Fruit fly (Drosophila melanogaster) whole organism, embryonic: ENCODE results near the gene Cpr64Ad.

Source experiments
- Adf1 ChIP-seq: fragments of 200-800 bp; sonication (Bioruptor generic); IDR thresholded peaks from 2 replicates; pipeline ENCODE4 v1.3.6; 2022; ENCODE audit warnings: missing biosample characterization, missing genetic modification characterization
- CG11093 ChIP-seq: fragments of 200-800 bp; sonication (Bioruptor generic); IDR thresholded peaks from 3 replicates; pipeline ENCODE4 v1.3.6; 2022; ENCODE audit warnings: missing biosample characterization, missing genetic modification characterization
- CG11456 ChIP-seq: fragments of 200-800 bp; sonication (Bioruptor generic); IDR thresholded peaks from 3 replicates; pipeline ENCODE4 v1.3.6; 2022; ENCODE audit warnings: missing biosample characterization, missing genetic modification characterization
- CG12071 ChIP-seq: fragments of 200-800 bp; sonication (Bioruptor generic); optimal IDR thresholded peaks from 3 replicates; lab custom pipeline; 2018; ENCODE audit warnings: missing biosample characterization, mild to moderate bottlenecking, missing genetic modification characterization
- CG13287 ChIP-seq: fragments of 200-800 bp; sonication (Bioruptor generic); IDR thresholded peaks from 2 replicates; pipeline ENCODE4 v1.3.6; 2022; ENCODE audit warnings: missing biosample characterization, missing genetic modification characterization; ENCODE audit not compliant: partially characterized antibody
- CG15073 ChIP-seq: fragments of 200-800 bp; sonication (Bioruptor generic); optimal IDR thresholded peaks from 2 replicates; lab custom pipeline; 2016; ENCODE audit warnings: missing biosample characterization, missing genetic modification characterization
- CG16779 ChIP-seq: fragments of 200-800 bp; sonication (Bioruptor generic); IDR thresholded peaks from 2 replicates; pipeline ENCODE4 v1.3.6; 2022; ENCODE audit warnings: missing biosample characterization, missing genetic modification characterization
- CG18011 ChIP-seq: fragments of 200-800 bp; sonication (Bioruptor generic); optimal IDR thresholded peaks from 2 replicates; lab custom pipeline; 2017; ENCODE audit warnings: missing biosample characterization, missing genetic modification characterization, mild to moderate bottlenecking, moderate library complexity, missing genotype
- CG2199 ChIP-seq: fragments of 200-800 bp; sonication (Bioruptor generic); IDR thresholded peaks from 3 replicates; pipeline ENCODE4 v1.3.6; 2022; ENCODE audit warnings: missing biosample characterization, missing genetic modification characterization
- CG3407 ChIP-seq: fragments of 200-800 bp; sonication (Bioruptor generic); optimal IDR thresholded peaks from 2 replicates; lab custom pipeline; 2018; ENCODE audit warnings: missing biosample characterization, mild to moderate bottlenecking, missing genetic modification characterization
- CG34376 ChIP-seq: fragments of 200-800 bp; sonication (Bioruptor generic); optimal IDR thresholded peaks from 2 replicates; lab custom pipeline; 2018; ENCODE audit warnings: missing biosample characterization, mild to moderate bottlenecking, missing genetic modification characterization
- CG4282 ChIP-seq: fragments of 200-800 bp; sonication (Bioruptor generic); optimal IDR thresholded peaks from 2 replicates; lab custom pipeline; 2016; ENCODE audit warnings: missing biosample characterization, missing genetic modification characterization
- CG4404 ChIP-seq: fragments of 200-800 bp; sonication (Bioruptor generic); IDR thresholded peaks from 2 replicates; pipeline ENCODE4 v1.3.6; 2022; ENCODE audit warnings: missing biosample characterization, missing genetic modification characterization
- CG6175 ChIP-seq: fragments of 200-800 bp; sonication (Bioruptor generic); IDR thresholded peaks from 3 replicates; pipeline ENCODE4 v1.3.6; 2022; ENCODE audit warnings: missing biosample characterization, missing genetic modification characterization
- CkIIα-i1 ChIP-seq: fragments of 200-800 bp; sonication (Bioruptor generic); IDR thresholded peaks from 2 replicates; pipeline ENCODE4 v1.3.6; 2022; ENCODE audit warnings: missing biosample characterization, missing genetic modification characterization
- D19A ChIP-seq: fragments of 200-800 bp; optimal IDR thresholded peaks from 3 replicates; lab custom pipeline; 2019; ENCODE audit warnings: missing biosample characterization, mild to moderate bottlenecking, missing genetic modification characterization, moderate library complexity
- Dip2 ChIP-seq: fragments of 200-800 bp; sonication (Bioruptor generic); IDR thresholded peaks from 2 replicates; pipeline ENCODE4 v1.3.6; 2022; ENCODE audit warnings: missing biosample characterization, missing genetic modification characterization
- Doc2 ChIP-seq: fragments of 200-800 bp; sonication (Bioruptor generic); IDR thresholded peaks from 2 replicates; pipeline ENCODE4 v1.3.6; 2022; ENCODE audit warnings: missing biosample characterization, missing genetic modification characterization
- Dref ChIP-seq: fragments of 200-800 bp; sonication (Bioruptor generic); IDR thresholded peaks from 2 replicates; pipeline ENCODE4 v1.3.6; 2022; ENCODE audit warnings: missing biosample characterization, missing genetic modification characterization
- HmgD ChIP-seq: fragments of 200-800 bp; sonication (Bioruptor generic); optimal IDR thresholded peaks from 3 replicates; lab custom pipeline; 2016; ENCODE audit warnings: missing biosample characterization, missing genetic modification characterization
- Hr39 ChIP-seq: fragments of >200 bp; optimal IDR thresholded peaks from 2 replicates; lab custom pipeline; 2017
- Jarid2 ChIP-seq: fragments of 200-800 bp; sonication (Bioruptor generic); optimal IDR thresholded peaks from 3 replicates; lab custom pipeline; 2017; ENCODE audit warnings: mild to moderate bottlenecking, missing biosample characterization, missing genetic modification reagents, missing genetic modification characterization
- Kr ChIP-seq: fragments of 200-800 bp; sonication (Bioruptor generic); optimal IDR thresholded peaks from 2 replicates; lab custom pipeline; 2017; ENCODE audit warnings: missing biosample characterization, mild to moderate bottlenecking, missing genetic modification characterization
- Med ChIP-seq: fragments of 200-800 bp; sonication (Bioruptor generic); peaks from one replicate; lab custom pipeline; 2016; ENCODE audit warnings: missing biosample characterization, missing genetic modification characterization, mild to moderate bottlenecking, inconsistent platforms, moderate library complexity
- Mrtf ChIP-seq: fragments of 200-800 bp; sonication (Bioruptor generic); IDR thresholded peaks from 3 replicates; pipeline ENCODE4 v1.3.6; 2022; ENCODE audit warnings: missing biosample characterization, missing genetic modification characterization
- Pdp1 ChIP-seq, 2 experiments: fragments of 200-800 bp; sonication (Bioruptor generic); optimal IDR thresholded peaks; 3 replicates each; lab custom pipeline; 2016; ENCODE audit warnings: missing biosample characterization in 2 of 2, missing genetic modification characterization in 2 of 2, mild to moderate bottlenecking in 1 of 2, moderate library complexity in 1 of 2
- TFAM ChIP-seq: fragments of 200-800 bp; sonication (Bioruptor generic); optimal IDR thresholded peaks from 2 replicates; lab custom pipeline; 2017; ENCODE audit warnings: missing biosample characterization, missing genetic modification characterization, inconsistent platforms
- Trl ChIP-seq, 3 experiments: fragments of >200 bp in 2 of 3; fragments of 200-800 bp in 1 of 3; sonication (Bioruptor generic) in 1 of 3; optimal IDR thresholded peaks; 2 replicates in 1 of 3; 3 replicates in 2 of 3; lab custom pipeline; 2016 to 2017; ENCODE audit warnings: missing biosample characterization in 1 of 3, missing genetic modification characterization in 1 of 3
- Usf ChIP-seq: fragments of 200-800 bp; sonication (Bioruptor generic); optimal IDR thresholded peaks from 2 replicates; lab custom pipeline; 2017; ENCODE audit warnings: missing genotype, missing biosample characterization, missing genetic modification characterization
- Xbp1 ChIP-seq: fragments of 200-800 bp; sonication (Bioruptor generic); optimal IDR thresholded peaks from 3 replicates; lab custom pipeline; 2016; ENCODE audit warnings: missing biosample characterization, mild to moderate bottlenecking, missing genetic modification characterization
- YL-1 ChIP-seq: fragments of 200-800 bp; sonication (Bioruptor generic); optimal IDR thresholded peaks from 3 replicates; lab custom pipeline; 2017; ENCODE audit warnings: missing biosample characterization, mild to moderate bottlenecking, missing genetic modification characterization
- al ChIP-seq: fragments of 200-800 bp; sonication (Bioruptor generic); IDR thresholded peaks from 2 replicates; pipeline ENCODE4 v1.3.6; 2022; ENCODE audit warnings: missing biosample characterization, missing genetic modification characterization
- ci ChIP-seq: fragments of 200-800 bp; sonication (Bioruptor generic); IDR thresholded peaks from 3 replicates; pipeline ENCODE4 v1.3.6; 2022; ENCODE audit warnings: missing biosample characterization, missing genetic modification characterization
- crol ChIP-seq: fragments of 200-800 bp; sonication (Bioruptor generic); IDR thresholded peaks from 2 replicates; pipeline ENCODE4 v1.3.6; 2022; ENCODE audit warnings: missing biosample characterization, missing genetic modification characterization
- esg ChIP-seq: fragments of 200-800 bp; sonication (Bioruptor generic); conservative IDR thresholded peaks from 2 replicates; pipeline ENCODE4 v1.3.6; 2022; ENCODE audit warnings: missing biosample characterization, missing genetic modification characterization
- fd102C ChIP-seq: fragments of 200-800 bp; sonication (Bioruptor generic); optimal IDR thresholded peaks from 2 replicates; lab custom pipeline; 2018; ENCODE audit warnings: missing biosample characterization, mild to moderate bottlenecking, missing genetic modification characterization, moderate library complexity
- gfzf ChIP-seq: fragments of 200-800 bp; sonication (Bioruptor generic); optimal IDR thresholded peaks from 2 replicates; lab custom pipeline; 2016; ENCODE audit warnings: missing biosample characterization, mild to moderate bottlenecking, missing genetic modification characterization, moderate library complexity
- hbn ChIP-seq: fragments of 200-800 bp; sonication (Bioruptor generic); IDR thresholded peaks from 2 replicates; pipeline ENCODE4 v1.3.6; 2022; ENCODE audit warnings: missing biosample characterization, missing genetic modification characterization; ENCODE audit not compliant: partially characterized antibody
- kah ChIP-seq: fragments of 200-800 bp; sonication (Bioruptor generic); optimal IDR thresholded peaks from 2 replicates; lab custom pipeline; 2018; ENCODE audit warnings: missing biosample characterization, mild to moderate bottlenecking, missing genetic modification characterization
- klu ChIP-seq: fragments of 200-800 bp; sonication (Bioruptor generic); IDR thresholded peaks from 2 replicates; pipeline ENCODE4 v1.3.6; 2022; ENCODE audit warnings: missing biosample characterization, missing genetic modification characterization
- nmo ChIP-seq: fragments of 200-800 bp; sonication (Bioruptor generic); optimal IDR thresholded peaks from 2 replicates; lab custom pipeline; 2018; ENCODE audit warnings: missing biosample characterization, mild to moderate bottlenecking, missing genetic modification characterization, moderate library complexity
- onecut ChIP-seq: fragments of 200-800 bp; sonication (Bioruptor generic); IDR thresholded peaks from 2 replicates; pipeline ENCODE4 v1.3.6; 2022; ENCODE audit warnings: missing biosample characterization, missing genetic modification characterization
- p53 ChIP-seq: fragments of 200-800 bp; sonication (Bioruptor generic); optimal IDR thresholded peaks from 2 replicates; lab custom pipeline; 2016; ENCODE audit warnings: missing biosample characterization, missing genetic modification characterization
- pzg ChIP-seq: fragments of 200-800 bp; sonication (Bioruptor generic); optimal IDR thresholded peaks from 3 replicates; lab custom pipeline; 2018; ENCODE audit warnings: missing biosample characterization, mild to moderate bottlenecking, missing genetic modification characterization, moderate library complexity
- ranshi ChIP-seq: fragments of 200-800 bp; sonication (Bioruptor generic); IDR thresholded peaks from 2 replicates; pipeline ENCODE4 v1.3.6; 2022; ENCODE audit warnings: missing biosample characterization, missing genetic modification characterization
- run ChIP-seq: fragments of 200-800 bp; sonication (Bioruptor generic); optimal IDR thresholded peaks from 3 replicates; lab custom pipeline; 2018; ENCODE audit warnings: missing biosample characterization, mild to moderate bottlenecking, missing genetic modification characterization
- shn ChIP-seq: fragments of 200-800 bp; sonication (Bioruptor generic); optimal IDR thresholded peaks from 3 replicates; lab custom pipeline; 2016; ENCODE audit warnings: missing biosample characterization, missing genetic modification characterization
- trh ChIP-seq: fragments of 200-800 bp; sonication (Bioruptor generic); optimal IDR thresholded peaks from 2 replicates; lab custom pipeline; 2016; ENCODE audit warnings: missing biosample characterization, missing genetic modification characterization
- ttk ChIP-seq: fragments of 200-800 bp; sonication (Bioruptor generic); IDR thresholded peaks from 2 replicates; pipeline ENCODE4 v2.1.2; 2022; ENCODE audit warnings: missing biosample characterization, missing genetic modification characterization
- yki ChIP-seq: fragments of >200 bp; optimal IDR thresholded peaks from 3 replicates; lab custom pipeline; 2018

The Cpr64Ad gene

dm6 chr3L:4193730-4194649 lies 21.2 kb upstream of the Cpr64Ad start, which contains the start of gene CG43367 (continued):
- peak; percentile 47 for TF ChIP-seq gfzf (GFP tag; lab: Kevin White, UChicago)
- peak; percentile 89 for TF ChIP-seq Med (GFP tag; lab: Kevin White, UChicago)
- TF ChIP-seq hbn = no peak
- no peak for TF ChIP-seq onecut (GFP tag; lab: Robert Waterston, UW)
- TF ChIP-seq nmo (GFP tag; lab: Kevin White, UChicago) = peak; percentile 15
- TF ChIP-seq Dref = no peak
- no peak for TF ChIP-seq Usf
- no peak for TF ChIP-seq CG11093 (GFP tag; lab: Robert Waterston, UW)
- no peak for TF ChIP-seq CG12071 (GFP tag; lab: Kevin White, UChicago)
- no peak for TF ChIP-seq CkIIα-i1 (GFP tag; lab: Robert Waterston, UW)
- peak; percentile 5; the same call in 1 of the 2 replicates for TF ChIP-seq ranshi (GFP tag; lab: Robert Waterston, UW)
- peak; percentile 45 for TF ChIP-seq YL-1
- no peak for TF ChIP-seq CG16779 (GFP tag; lab: Robert Waterston, UW)
- no peak for TF ChIP-seq CG15073 (GFP tag; lab: Kevin White, UChicago)
- TF ChIP-seq kah = no peak
- peak; percentile 57 for TF ChIP-seq CG3407 (GFP tag; lab: Kevin White, UChicago)
- TF ChIP-seq yki = no peak
- TF ChIP-seq TFAM (GFP tag; lab: Kevin White, UChicago) = no peak
- TF ChIP-seq D19A (tag; lab: Kevin White, UChicago) = no peak
- no peak for TF ChIP-seq CG6175
- TF ChIP-seq Trl (optimal IDR thresholded peaks at IDR 0.05; lab: Kevin White, UChicago) = no peak
- no peak for TF ChIP-seq Trl (GFP tag; optimal IDR thresholded peaks at IDR 0.05; lab: Kevin White, UChicago)
- TF ChIP-seq CG11456 (GFP tag; lab: Robert Waterston, UW) = no peak
- no peak for TF ChIP-seq run
- no peak for TF ChIP-seq fd102C (GFP tag; lab: Kevin White, UChicago)
- no peak for TF ChIP-seq Mrtf (GFP tag; lab: Robert Waterston, UW)
- no peak for TF ChIP-seq Jarid2 (GFP tag; lab: Kevin White, UChicago)
- TF ChIP-seq crol (GFP tag; lab: Robert Waterston, UW) = peak; percentile 90
- no peak for TF ChIP-seq Dip2 (GFP tag; lab: Robert Waterston, UW)
- no peak for TF ChIP-seq CG4404 (GFP tag; lab: Robert Waterston, UW)
- no peak for TF ChIP-seq CG2199 (GFP tag; lab: Robert Waterston, UW)
- no peak for TF ChIP-seq CG4282
- TF ChIP-seq CG34376 (GFP tag; lab: Kevin White, UChicago) = no peak
- TF ChIP-seq Pdp1 (GFP tag; optimal IDR thresholded peaks at IDR 0.05; lab: Kevin White, UChicago) = peak in 1 of 2 experiments; percentile 93
- peak; percentile 82 for TF ChIP-seq pzg (GFP tag; lab: Kevin White, UChicago)
- TF ChIP-seq Kr (GFP tag; lab: Kevin White, UChicago) = no peak
- TF ChIP-seq esg (GFP tag; lab: Robert Waterston, UW) = no peak
- no peak for TF ChIP-seq Xbp1 (GFP tag; lab: Kevin White, UChicago)
- no peak for TF ChIP-seq Adf1 (GFP tag; lab: Robert Waterston, UW)
- no peak for TF ChIP-seq ttk (GFP tag; lab: Robert Waterston, UW)
- TF ChIP-seq al (GFP tag; lab: Robert Waterston, UW) = no peak
- no peak for TF ChIP-seq trh (GFP tag; lab: Kevin White, UChicago)
- 0 out of 3 replicates have a peak, but pooled peaks have one; percentile 37 for TF ChIP-seq ci (GFP tag; lab: Robert Waterston, UW)
- peak; percentile 25 for TF ChIP-seq HmgD (GFP tag; lab: Kevin White, UChicago)
- peak; percentile 22; the same call in 1 of the 2 replicates for TF ChIP-seq CG13287 (GFP tag; lab: Robert Waterston, UW)
- no peak for TF ChIP-seq p53 (GFP tag; lab: Kevin White, UChicago)
- TF ChIP-seq Hr39 = no peak
- no peak for TF ChIP-seq Doc2 (GFP tag; lab: Robert Waterston, UW)
- TF ChIP-seq shn (GFP tag; lab: Kevin White, UChicago) = no peak
- no peak for TF ChIP-seq CG18011
- TF ChIP-seq klu (GFP tag; lab: Robert Waterston, UW) = 0 out of 2 replicates have a peak, but pooled peaks have one; percentile 21
